Fruit fly (Drosophila melanogaster) whole organism, adult: ENCODE measurements around the gene CG11286.

Experiments used
- CG12768 ChIP-seq: fragments of 200-800 bp; sonication (Bioruptor generic); optimal IDR thresholded peaks from 2 replicates; lab custom pipeline; 2017; ENCODE audit warnings: missing biosample characterization, missing genetic modification characterization, mild to moderate bottlenecking, moderate library complexity, missing genetic modification reagents
- CG14711 ChIP-seq: fragments of 200-800 bp; sonication (Bioruptor generic); optimal IDR thresholded peaks from 2 replicates; lab custom pipeline; 2018; ENCODE audit warnings: missing biosample characterization, mild to moderate bottlenecking, missing genetic modification characterization, moderate library complexity
- CG33017 ChIP-seq: fragments of 200-800 bp; sonication (Bioruptor generic); optimal IDR thresholded peaks from 2 replicates; lab custom pipeline; 2018; ENCODE audit warnings: missing biosample characterization, mild to moderate bottlenecking, missing genetic modification characterization, moderate library complexity
- CG7045 ChIP-seq: fragments of 200-800 bp; sonication (Bioruptor generic); optimal IDR thresholded peaks from 2 replicates; lab custom pipeline; 2017; ENCODE audit warnings: missing biosample characterization, mild to moderate bottlenecking, missing genetic modification characterization
- CG7101 ChIP-seq: fragments of 200-800 bp; sonication (Bioruptor generic); optimal IDR thresholded peaks from 2 replicates; lab custom pipeline; 2018; ENCODE audit warnings: missing biosample characterization, mild to moderate bottlenecking, missing genetic modification characterization, moderate library complexity
- Crg-1 ChIP-seq: fragments of 200-800 bp; sonication (Bioruptor generic); optimal IDR thresholded peaks from 2 replicates; lab custom pipeline; 2016; ENCODE audit warnings: missing biosample characterization, missing genetic modification characterization
- Mnt ChIP-seq: fragments of 200-800 bp; sonication (Bioruptor generic); optimal IDR thresholded peaks from 2 replicates; lab custom pipeline; 2016; ENCODE audit warnings: missing biosample characterization, mild to moderate bottlenecking, missing genetic modification characterization
- bab1 ChIP-seq: fragments of 200-800 bp; sonication (Bioruptor generic); optimal IDR thresholded peaks from 3 replicates; lab custom pipeline; 2019; ENCODE audit warnings: missing biosample characterization, mild to moderate bottlenecking, missing genetic modification characterization, moderate library complexity
- cic ChIP-seq: fragments of 200-800 bp; sonication (Bioruptor generic); optimal IDR thresholded peaks from 2 replicates; lab custom pipeline; 2017; ENCODE audit warnings: missing biosample characterization, mild to moderate bottlenecking, missing genetic modification characterization, moderate library complexity
- pad ChIP-seq: fragments of 200-800 bp; sonication (Bioruptor generic); optimal IDR thresholded peaks from 3 replicates; lab custom pipeline; 2017; ENCODE audit warnings: missing biosample characterization, missing genetic modification characterization, mild to moderate bottlenecking, moderate library complexity, missing genetic modification reagents
- tj ChIP-seq: fragments of 200-800 bp; sonication (Bioruptor generic); optimal IDR thresholded peaks from 3 replicates; lab custom pipeline; 2017; ENCODE audit warnings: missing biosample characterization, mild to moderate bottlenecking, missing genetic modification characterization, moderate library complexity

CG11286 gene

DNA sequence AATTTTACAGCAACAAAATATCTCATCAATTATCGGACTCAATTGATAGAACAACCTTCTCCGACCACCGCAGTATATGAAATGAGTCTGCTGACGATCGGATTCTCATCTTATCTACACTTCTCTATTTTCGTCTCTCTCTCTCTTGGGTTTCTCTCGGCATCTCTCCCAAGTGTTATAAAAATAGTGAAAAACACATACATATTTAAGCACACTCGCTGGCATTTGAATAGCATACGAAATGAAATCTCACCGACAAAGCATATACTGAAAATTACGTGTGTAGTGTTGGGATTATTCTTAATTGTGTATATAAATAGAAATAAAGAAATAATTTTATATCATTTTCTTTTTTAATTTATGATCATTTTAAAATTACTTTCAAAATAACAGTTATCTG lies 21.6 kb downstream of the CG11286 start, which contains the start of gene pyd3:
pyd3 (minus strand) TSS at position 87 of the 400 bp plus-strand sequence.
- peak; percentile 16 for TF ChIP-seq CG33017 (tag; lab: Kevin White, UChicago)
- no peak for TF ChIP-seq cic (GFP tag; lab: Kevin White, UChicago)

dm6 chr3R:7739463-7739862 lies 32.1 kb downstream of the CG11286 start, which contains the start of gene CG43254:
Gene CG43254 (minus strand): TSS chr3R:7739563.
- TF ChIP-seq CG7101 (tag; lab: Kevin White, UChicago): no peak
- no peak for TF ChIP-seq Crg-1
- TF ChIP-seq pad (GFP tag; lab: Kevin White, UChicago): no peak
- TF ChIP-seq CG12768 (GFP tag; lab: Kevin White, UChicago): no peak
- TF ChIP-seq CG14711 (tag; lab: Kevin White, UChicago): no peak
- no peak for TF ChIP-seq cic (GFP tag; lab: Kevin White, UChicago)
- no peak for TF ChIP-seq Mnt (GFP tag; lab: Kevin White, UChicago)

DNA sequence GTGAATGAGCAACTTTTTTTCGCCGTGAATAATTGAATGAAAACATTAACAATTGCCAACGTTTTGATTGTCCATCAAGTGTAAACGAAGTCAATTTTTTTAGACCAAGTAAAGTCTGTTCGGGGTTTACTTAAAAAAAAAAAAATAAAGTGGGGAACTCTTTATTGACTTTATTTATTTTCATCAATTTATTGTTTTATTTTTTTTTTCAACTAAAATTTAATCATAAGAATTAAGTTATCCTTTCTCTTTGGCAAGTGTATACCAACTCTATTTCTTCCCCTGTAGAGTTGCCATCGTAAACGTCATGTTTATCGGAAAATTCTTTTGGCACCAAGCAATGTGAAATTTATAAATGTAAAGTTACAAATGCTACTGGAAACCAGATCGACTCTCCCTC lies 49.4 kb downstream of the CG11286 start, which contains the start of gene CG2616:
CG2616 (plus strand) TSS at position 301 of the 400 bp plus-strand sequence.
- no peak for TF ChIP-seq CG7101 (tag; lab: Kevin White, UChicago)
- TF ChIP-seq pad (GFP tag; lab: Kevin White, UChicago): no peak
- TF ChIP-seq CG7045: no peak
- no peak for TF ChIP-seq CG12768 (GFP tag; lab: Kevin White, UChicago)
- TF ChIP-seq CG33017 (tag; lab: Kevin White, UChicago): no peak
- TF ChIP-seq bab1: no peak
- no peak for TF ChIP-seq Crg-1
- TF ChIP-seq cic (GFP tag; lab: Kevin White, UChicago): no peak
- no peak for TF ChIP-seq tj (GFP tag; lab: Kevin White, UChicago)
